Worm (Caenorhabditis elegans): ENCODE measurements around the gene fipr-1.
"Not testable (repeated sequence)": the region's sequence is repeated elsewhere in the genome, so short reads cannot be mapped to it uniquely, and the experiment has no call there.

The fipr-1 gene

DNA sequence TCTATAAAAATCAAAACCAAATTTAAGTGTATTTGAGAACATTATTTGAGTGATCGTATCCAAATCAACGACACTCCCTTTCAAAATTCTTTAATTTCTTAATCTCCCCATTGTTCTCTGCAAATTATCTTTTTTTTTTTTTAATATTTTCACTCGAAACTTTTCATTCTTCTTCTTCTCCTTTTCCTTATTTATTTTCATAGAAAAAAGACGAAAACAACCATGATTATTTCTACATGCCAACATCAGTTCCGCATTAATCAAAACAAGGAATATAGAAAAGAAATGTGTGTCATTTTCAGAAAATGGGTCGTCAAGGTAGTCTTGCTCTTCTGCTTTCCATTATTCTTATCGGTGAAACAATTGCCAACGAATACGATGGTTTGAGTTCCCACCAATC lies 36.0 kb upstream of the fipr-1 start, which contains the start of gene K01D12.5:
TSS of gene K01D12.5 (plus strand) at position 301 of the 400 bp plus-strand sequence.
- no peak for TF ChIP-seq cog-1 (tag; optimal IDR thresholded peaks at IDR 0.05)
- no peak for TF ChIP-seq ztf-29 (GFP tag; IDR thresholded peaks at IDR 0.05)
- no peak for TF ChIP-seq ztf-23 (GFP tag; IDR thresholded peaks at IDR 0.05)
- TF ChIP-seq med-1 (GFP tag; optimal IDR thresholded peaks at IDR 0.05; ENCODE audit: insufficient read depth): no peak
- TF ChIP-seq klf-2 (GFP tag; conservative IDR thresholded peaks at IDR 0.05): no peak
- TF ChIP-seq ref-1 (GFP tag; conservative IDR thresholded peaks at IDR 0.05): no peak
- TF ChIP-seq T22C8.4 (GFP tag; IDR thresholded peaks at IDR 0.05): no peak
- no peak for TF ChIP-seq tab-1 (GFP tag; IDR thresholded peaks at IDR 0.05)
- no peak for TF ChIP-seq flt-1 (GFP tag; IDR thresholded peaks at IDR 0.05)

DNA sequence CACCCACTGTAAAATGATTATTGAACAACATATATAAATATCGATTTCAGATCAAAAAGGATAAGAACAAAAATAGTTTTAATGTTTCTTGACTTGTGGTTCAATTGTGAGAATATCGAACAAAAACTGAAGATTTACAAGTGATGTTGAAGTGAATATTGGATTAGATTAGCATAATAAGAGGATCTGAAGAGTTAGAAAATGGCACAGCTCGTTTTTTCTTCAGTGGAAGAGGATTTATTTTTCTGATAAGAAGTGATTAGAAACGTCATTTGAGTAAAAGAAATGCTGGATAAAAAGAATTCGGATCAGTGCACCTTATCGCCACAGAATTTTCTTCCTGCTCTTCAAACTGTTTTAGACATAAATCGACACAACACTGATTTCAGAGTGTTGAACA lies 34.2 kb upstream of the fipr-1 start, which contains the start of gene twk-14:
TSS of gene twk-14 (minus strand) at position 8 of the 400 bp plus-strand sequence.
- TF ChIP-seq med-1 (GFP tag; optimal IDR thresholded peaks at IDR 0.05; ENCODE audit: insufficient read depth) (no peak), klf-2 (GFP tag; conservative IDR thresholded peaks at IDR 0.05) (no peak), T22C8.4 (GFP tag; IDR thresholded peaks at IDR 0.05) (no peak), tab-1 (GFP tag; IDR thresholded peaks at IDR 0.05) (no peak), flt-1 (GFP tag; IDR thresholded peaks at IDR 0.05) (no peak), ref-1 (GFP tag; conservative IDR thresholded peaks at IDR 0.05) (no peak), cog-1 (tag; optimal IDR thresholded peaks at IDR 0.05) (no peak), ztf-29 (GFP tag; IDR thresholded peaks at IDR 0.05) (no peak), ztf-23 (GFP tag; IDR thresholded peaks at IDR 0.05) (no peak)

DNA sequence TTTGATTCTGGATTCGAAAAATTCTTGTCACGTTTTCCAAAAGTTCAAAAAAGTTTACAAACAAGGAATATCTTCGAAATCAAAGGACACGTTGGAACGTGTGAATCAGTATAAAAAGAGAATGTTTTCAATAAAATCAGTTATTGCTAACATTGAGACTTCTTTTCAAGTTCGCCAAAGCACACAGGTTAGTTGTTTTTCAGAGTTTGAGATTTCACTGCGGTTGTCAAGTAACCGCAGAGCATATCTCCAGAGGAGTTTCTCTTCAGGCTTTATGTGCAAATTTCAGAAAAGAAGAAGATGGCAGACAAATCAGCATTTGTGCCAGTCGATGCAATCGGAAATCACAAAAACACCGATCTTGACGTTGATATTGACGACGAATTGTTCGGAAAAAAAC lies 24.6 kb upstream of the fipr-1 start, which contains the start of gene K01D12.15:
TSS of gene K01D12.15 (plus strand) at position 301 of the 400 bp plus-strand sequence.
- TF ChIP-seq cog-1 (tag; optimal IDR thresholded peaks at IDR 0.05) (no peak), med-1 (GFP tag; optimal IDR thresholded peaks at IDR 0.05; ENCODE audit: insufficient read depth) (no peak), tab-1 (GFP tag; IDR thresholded peaks at IDR 0.05) (no peak), flt-1 (GFP tag; IDR thresholded peaks at IDR 0.05) (no peak), ztf-23 (GFP tag; IDR thresholded peaks at IDR 0.05) (no peak), ztf-29 (GFP tag; IDR thresholded peaks at IDR 0.05) (no peak), klf-2 (GFP tag; conservative IDR thresholded peaks at IDR 0.05) (no peak), T22C8.4 (GFP tag; IDR thresholded peaks at IDR 0.05) (no peak), ref-1 (GFP tag; conservative IDR thresholded peaks at IDR 0.05) (no peak)

DNA sequence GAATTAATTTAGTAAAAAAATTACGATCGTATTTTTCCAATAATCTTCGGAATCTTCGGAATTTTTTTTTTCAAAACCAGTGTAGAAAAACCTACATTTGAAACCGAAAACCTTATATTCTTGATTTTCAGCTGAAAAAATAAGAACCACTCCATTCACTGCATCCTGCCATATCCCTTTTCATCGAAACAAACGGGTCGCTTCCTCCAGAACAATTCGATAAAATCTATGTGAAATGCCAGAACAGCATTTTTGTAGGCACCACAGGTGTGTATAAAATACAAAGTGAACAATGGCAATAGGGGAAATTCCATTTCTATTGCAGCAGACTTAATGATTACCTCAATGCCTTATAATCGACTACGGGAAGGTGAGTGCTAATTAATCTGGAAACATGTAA lies 15.7 kb upstream of the fipr-1 start, which contains the start of gene K01D12.1:
TSS of gene K01D12.1 (plus strand) at position 301 of the 400 bp plus-strand sequence.
- TF ChIP-seq flt-1 (GFP tag; IDR thresholded peaks at IDR 0.05): no peak
- no peak for TF ChIP-seq tab-1 (GFP tag; IDR thresholded peaks at IDR 0.05)
- TF ChIP-seq cog-1 (tag; optimal IDR thresholded peaks at IDR 0.05): no peak
- TF ChIP-seq ztf-29 (GFP tag; IDR thresholded peaks at IDR 0.05): no peak
- TF ChIP-seq klf-2 (GFP tag; conservative IDR thresholded peaks at IDR 0.05): no peak
- no peak for TF ChIP-seq T22C8.4 (GFP tag; IDR thresholded peaks at IDR 0.05)
- TF ChIP-seq med-1 (GFP tag; optimal IDR thresholded peaks at IDR 0.05; ENCODE audit: insufficient read depth): no peak
- no peak for TF ChIP-seq ref-1 (GFP tag; conservative IDR thresholded peaks at IDR 0.05)
- TF ChIP-seq ztf-23 (GFP tag; IDR thresholded peaks at IDR 0.05): no peak

DNA sequence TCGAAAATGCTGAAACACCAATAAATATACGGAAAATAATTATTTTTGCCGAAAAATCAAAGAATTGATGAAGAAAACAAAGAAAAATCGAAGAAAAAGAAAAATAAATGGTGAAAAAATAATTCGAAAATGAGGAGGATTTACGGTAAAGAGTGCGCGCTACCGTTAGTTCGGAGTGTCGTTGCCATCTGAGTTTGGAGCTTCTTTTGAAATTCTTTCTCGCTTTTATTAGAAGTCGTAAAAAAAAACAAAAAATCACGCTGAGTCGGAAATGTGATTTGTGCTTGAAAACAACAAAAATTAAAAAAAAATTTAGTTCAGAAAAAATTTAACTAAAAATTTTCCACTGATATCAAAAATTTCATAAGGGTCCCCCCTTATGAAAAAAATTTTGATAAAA lies 12.7 kb upstream of the fipr-1 start, which contains the start of gene F23H12.10:
TSS of gene F23H12.10 (minus strand) at position 12 of the 400 bp plus-strand sequence.
- not testable (repeated sequence) for TF ChIP-seq cog-1 (tag; optimal IDR thresholded peaks at IDR 0.05); ztf-23 (GFP tag; IDR thresholded peaks at IDR 0.05); ref-1 (GFP tag; conservative IDR thresholded peaks at IDR 0.05)

DNA sequence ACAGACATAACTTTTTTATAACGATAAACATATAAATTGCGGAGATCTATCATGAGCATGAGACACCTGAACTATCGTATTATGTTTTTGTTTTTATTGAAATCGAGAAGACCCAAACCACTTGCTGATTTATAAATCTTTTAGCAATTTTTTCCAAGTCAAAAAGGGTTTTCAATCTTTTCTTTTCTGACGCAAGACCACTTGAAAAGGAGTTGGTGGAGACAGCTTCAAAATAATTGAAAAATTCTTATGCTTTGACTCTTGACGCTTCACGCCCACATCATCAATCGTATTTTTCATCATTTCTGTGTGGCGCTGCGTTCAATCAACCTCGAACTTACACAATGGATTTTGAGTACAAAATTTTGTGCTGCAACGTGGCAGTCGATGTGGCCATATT lies 9.8 kb upstream of the fipr-1 start, which contains the start of gene F23H12.7:
TSS of gene F23H12.7 (plus strand) at position 301 of the 400 bp plus-strand sequence.
- TF ChIP-seq cog-1 (tag; optimal IDR thresholded peaks at IDR 0.05) (no peak), ref-1 (GFP tag; conservative IDR thresholded peaks at IDR 0.05) (no peak), med-1 (GFP tag; optimal IDR thresholded peaks at IDR 0.05; ENCODE audit: insufficient read depth) (no peak), klf-2 (GFP tag; conservative IDR thresholded peaks at IDR 0.05) (no peak)

DNA sequence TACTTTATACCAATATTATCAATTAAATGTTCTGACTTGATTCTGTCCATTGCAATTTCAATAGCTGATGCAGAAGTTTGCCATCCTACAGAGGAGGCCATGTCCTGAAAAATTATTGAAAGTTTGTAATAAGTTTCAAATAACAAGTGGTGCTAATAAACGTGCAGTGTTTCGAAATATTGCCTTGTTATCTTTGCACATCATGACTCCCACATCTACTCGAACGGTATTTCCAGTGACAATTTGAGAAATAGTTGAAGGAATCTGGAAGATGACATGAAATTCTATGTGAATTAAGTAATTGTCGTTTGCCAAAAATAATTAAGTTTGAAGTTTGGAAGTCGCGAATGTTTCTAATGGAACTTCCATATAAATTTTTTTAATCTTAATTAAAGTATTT lies 7.9 kb upstream of the fipr-1 start, which contains the start of gene gcy-13:
TSS of gene gcy-13 (minus strand) at position 101 of the 400 bp plus-strand sequence.
- TF ChIP-seq ref-1 (GFP tag; conservative IDR thresholded peaks at IDR 0.05) (no peak), cog-1 (tag; optimal IDR thresholded peaks at IDR 0.05) (no peak), ztf-23 (GFP tag; IDR thresholded peaks at IDR 0.05) (no peak), flt-1 (GFP tag; IDR thresholded peaks at IDR 0.05) (no peak)

DNA sequence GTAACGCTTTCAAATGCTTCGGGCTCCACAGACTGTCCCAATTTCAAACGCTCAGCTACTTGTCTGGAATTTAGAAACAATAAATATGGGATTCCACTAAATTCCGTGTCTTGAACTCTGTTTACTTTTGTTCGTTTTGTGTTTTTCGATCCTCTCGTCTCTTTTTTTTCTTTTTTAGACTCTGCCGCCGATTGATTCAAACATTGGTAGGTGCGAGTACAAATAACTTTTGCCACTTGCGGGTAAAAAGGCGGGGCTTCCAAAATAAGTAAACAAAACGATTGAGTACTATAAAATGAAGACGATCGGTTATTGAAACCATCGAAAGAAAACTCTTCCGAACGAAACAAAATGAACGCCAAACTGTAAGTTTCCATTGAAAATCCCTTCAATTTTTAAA lies 3.6 kb upstream of the fipr-1 start, which contains the start of gene fipr-2:
TSS of gene fipr-2 (plus strand) at position 245 of the 400 bp plus-strand sequence.
- TF ChIP-seq cog-1 (tag; optimal IDR thresholded peaks at IDR 0.05) (no peak), flt-1 (GFP tag; IDR thresholded peaks at IDR 0.05) (no peak), ztf-29 (GFP tag; IDR thresholded peaks at IDR 0.05) (no peak), tab-1 (GFP tag; IDR thresholded peaks at IDR 0.05) (no peak), ref-1 (GFP tag; conservative IDR thresholded peaks at IDR 0.05) (no peak), klf-2 (GFP tag; conservative IDR thresholded peaks at IDR 0.05) (no peak), T22C8.4 (GFP tag; IDR thresholded peaks at IDR 0.05) (no peak), med-1 (GFP tag; optimal IDR thresholded peaks at IDR 0.05; ENCODE audit: insufficient read depth) (no peak), ztf-23 (GFP tag; IDR thresholded peaks at IDR 0.05) (no peak)

DNA sequence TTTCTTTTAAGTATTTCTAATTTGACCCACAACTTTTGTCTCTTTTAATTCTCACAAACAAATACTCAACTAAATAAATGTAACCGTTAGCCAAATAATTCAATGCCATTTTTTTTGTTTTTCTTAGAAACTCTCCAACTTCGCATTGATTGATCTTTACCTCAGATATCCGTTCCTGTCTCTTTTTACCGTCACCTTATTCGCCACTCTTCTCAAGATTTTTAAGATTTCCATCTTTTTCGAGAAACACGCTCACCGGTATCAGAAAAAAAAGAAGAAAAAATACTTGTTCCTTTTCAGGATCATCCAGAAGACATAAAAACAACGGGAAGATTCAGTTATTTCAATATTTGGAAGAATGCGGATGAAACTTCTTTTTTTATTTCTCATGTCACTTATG lies 3.2 kb downstream of the fipr-1 start, which contains the start of gene F23H12.5:
TSS of gene F23H12.5 (plus strand) at position 301 of the 400 bp plus-strand sequence.
- TF ChIP-seq cog-1 (tag; optimal IDR thresholded peaks at IDR 0.05): no peak
- no peak for TF ChIP-seq T22C8.4 (GFP tag; IDR thresholded peaks at IDR 0.05)
- no peak for TF ChIP-seq ztf-29 (GFP tag; IDR thresholded peaks at IDR 0.05)
- no peak for TF ChIP-seq ztf-23 (GFP tag; IDR thresholded peaks at IDR 0.05)
- TF ChIP-seq flt-1 (GFP tag; IDR thresholded peaks at IDR 0.05): no peak
- TF ChIP-seq klf-2 (GFP tag; conservative IDR thresholded peaks at IDR 0.05): no peak
- TF ChIP-seq ref-1 (GFP tag; conservative IDR thresholded peaks at IDR 0.05): no peak
- no peak for TF ChIP-seq tab-1 (GFP tag; IDR thresholded peaks at IDR 0.05)
- TF ChIP-seq med-1 (GFP tag; optimal IDR thresholded peaks at IDR 0.05; ENCODE audit: insufficient read depth): no peak

DNA sequence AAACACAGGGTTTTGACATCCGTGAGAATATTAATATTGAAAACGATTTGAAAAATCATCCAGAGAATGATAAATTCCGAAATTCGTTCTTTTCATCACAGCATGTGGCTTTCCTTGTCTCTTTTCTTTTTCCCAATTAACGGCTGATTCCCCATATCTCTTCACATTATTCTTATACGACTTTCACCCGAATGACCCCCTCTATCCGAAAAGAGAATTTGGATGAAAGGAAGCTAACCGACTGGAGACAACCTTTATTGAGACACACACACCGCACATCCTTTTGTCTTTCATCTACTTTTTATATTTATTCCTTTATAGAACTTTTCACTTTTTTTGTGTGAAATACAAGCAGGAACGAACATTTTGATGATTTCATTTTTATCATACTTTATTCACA lies 3.9 kb downstream of the fipr-1 start:
- TF ChIP-seq klf-2 (GFP tag; conservative IDR thresholded peaks at IDR 0.05): no peak
- no peak for TF ChIP-seq ref-1 (GFP tag; conservative IDR thresholded peaks at IDR 0.05)
- no peak for TF ChIP-seq ztf-23 (GFP tag; IDR thresholded peaks at IDR 0.05)
- TF ChIP-seq flt-1 (GFP tag; IDR thresholded peaks at IDR 0.05): no peak
- no peak for TF ChIP-seq cog-1 (tag; optimal IDR thresholded peaks at IDR 0.05)
- no peak for TF ChIP-seq med-1 (GFP tag; optimal IDR thresholded peaks at IDR 0.05; ENCODE audit: insufficient read depth)
- no peak for TF ChIP-seq ztf-29 (GFP tag; IDR thresholded peaks at IDR 0.05)
- TF ChIP-seq T22C8.4 (GFP tag; IDR thresholded peaks at IDR 0.05): no peak

All from whole organism, midembryonic.